Worm (Caenorhabditis elegans): Measurements from ENCODE around the gene epg-6.

The epg-6 gene

DNA sequence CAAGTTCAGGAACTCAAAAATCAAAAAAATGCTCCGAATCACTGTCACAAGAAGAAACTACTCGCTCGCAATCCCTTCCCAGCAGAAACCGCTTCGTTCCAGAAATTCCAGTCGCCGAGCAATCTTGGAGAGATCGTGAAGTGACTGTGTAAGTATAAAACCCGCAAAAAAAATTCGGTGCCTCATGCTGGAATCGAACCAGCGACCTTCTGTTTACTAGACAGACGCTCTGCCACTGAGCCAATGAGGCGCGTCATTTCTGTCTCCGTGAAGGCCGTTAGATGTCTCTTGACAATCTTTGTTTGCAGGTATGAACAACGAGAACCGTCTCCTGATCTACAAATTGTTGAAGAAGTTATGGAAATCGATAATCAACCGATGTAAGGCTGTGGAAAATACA lies 24.6 kb upstream of the epg-6 start:
- TF ChIP-seq sma-3 (GFP tag; optimal IDR thresholded peaks at IDR 0.05): peak; percentile 41
- TF ChIP-seq nhr-25 (tag; optimal IDR thresholded peaks at IDR 0.05): peak; percentile 17
- no peak for TF ChIP-seq mdl-1 (tag; optimal IDR thresholded peaks at IDR 0.05)
- TF ChIP-seq nhr-129 (tag; optimal IDR thresholded peaks at IDR 0.05): peak; percentile 73
- peak; percentile 39 for TF ChIP-seq gmeb-1 (tag; optimal IDR thresholded peaks at IDR 0.05)
- TF ChIP-seq ztf-1 (GFP tag; conservative IDR thresholded peaks at IDR 0.05): no peak
- TF ChIP-seq snpc-4 (tag; optimal IDR thresholded peaks at IDR 0.05): no peak
- TF ChIP-seq dmd-4 (tag; optimal IDR thresholded peaks at IDR 0.05): no peak
- peak; percentile 2 for TF ChIP-seq lin-13 (GFP tag; optimal IDR thresholded peaks at IDR 0.05)
- TF ChIP-seq sma-9 (GFP tag; optimal IDR thresholded peaks at IDR 0.05): peak; percentile 22
- TF ChIP-seq sma-9 (tag; optimal IDR thresholded peaks at IDR 0.05): no peak
- TF ChIP-seq lsy-2 (tag; optimal IDR thresholded peaks at IDR 0.05): peak in 1 of 2 experiments; percentile 47
- no peak for TF ChIP-seq ztf-11 (tag; optimal IDR thresholded peaks at IDR 0.05)
- TF ChIP-seq aly-2 (tag; optimal IDR thresholded peaks at IDR 0.05): no peak
- peak; percentile 12 for TF ChIP-seq unc-55 (GFP tag; optimal IDR thresholded peaks at IDR 0.05)
- TF ChIP-seq zag-1 (tag; optimal IDR thresholded peaks at IDR 0.05): no peak
- TF ChIP-seq lin-11 (tag; optimal IDR thresholded peaks at IDR 0.05): no peak
- TF ChIP-seq ztf-4 (tag; optimal IDR thresholded peaks at IDR 0.05): no peak
- peak; percentile 17 for TF ChIP-seq nhr-21 (tag; optimal IDR thresholded peaks at IDR 0.05)
- no peak for TF ChIP-seq nhr-6 (tag; optimal IDR thresholded peaks at IDR 0.05)
- TF ChIP-seq crh-2 (tag; optimal IDR thresholded peaks at IDR 0.05): no peak
- TF ChIP-seq F13H6.1 (tag; optimal IDR thresholded peaks at IDR 0.05): peak; percentile 10
- TF ChIP-seq lin-39 (tag; optimal IDR thresholded peaks at IDR 0.05): no peak
- TF ChIP-seq ama-1 (optimal IDR thresholded peaks at IDR 0.05): no peak
- peak; percentile 47 for TF ChIP-seq fos-1 (tag; optimal IDR thresholded peaks at IDR 0.05)
- peak; percentile 26 for TF ChIP-seq C34F6.9 (tag; optimal IDR thresholded peaks at IDR 0.05)
- TF ChIP-seq unc-62 (GFP tag; optimal IDR thresholded peaks at IDR 0.05): no peak
- no peak for TF ChIP-seq R02D3.7 (tag; optimal IDR thresholded peaks at IDR 0.05)
- TF ChIP-seq skn-1 (tag; optimal IDR thresholded peaks at IDR 0.05): no peak

DNA sequence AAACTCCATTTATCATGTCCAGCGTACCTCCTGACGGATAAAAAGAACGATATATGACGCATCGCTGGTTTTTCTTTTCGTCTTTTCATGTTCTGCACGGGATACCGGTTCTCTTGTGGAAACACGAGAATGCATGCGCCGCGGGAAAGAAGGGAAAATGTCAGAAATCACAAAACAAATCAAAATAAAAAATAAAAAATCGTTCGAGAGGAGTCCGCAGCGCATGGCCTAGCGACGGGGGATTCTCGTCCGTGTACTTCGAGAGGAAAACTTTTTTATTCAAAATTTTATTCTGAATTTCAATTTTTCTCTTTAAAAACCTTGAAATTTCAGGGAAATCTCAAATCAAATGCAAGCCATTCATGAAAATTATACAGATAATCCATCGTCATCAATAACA lies 21.2 kb upstream of the epg-6 start, which contains the start of the genes lron-10 and hpr-9:
Gene lron-10 (minus strand): TSS at position 162 of the 400 bp plus-strand sequence.
Gene hpr-9 (plus strand): TSS at position 344 of the 400 bp plus-strand sequence.
- peak; percentile 81 for TF ChIP-seq sma-9 (GFP tag; optimal IDR thresholded peaks at IDR 0.05)
- no peak for TF ChIP-seq sma-9 (tag; optimal IDR thresholded peaks at IDR 0.05)
- TF ChIP-seq unc-62 (GFP tag; optimal IDR thresholded peaks at IDR 0.05): no peak
- peak; percentile 70 for TF ChIP-seq Y55F3AM.14 (GFP tag; optimal IDR thresholded peaks at IDR 0.05)
- TF ChIP-seq nhr-237 (tag; optimal IDR thresholded peaks at IDR 0.05): no peak
- peak; percentile 50 for TF ChIP-seq snpc-4 (tag; optimal IDR thresholded peaks at IDR 0.05)
- TF ChIP-seq ztf-1 (GFP tag; conservative IDR thresholded peaks at IDR 0.05): no peak
- no peak for TF ChIP-seq ztf-11 (tag; optimal IDR thresholded peaks at IDR 0.05)
- TF ChIP-seq zag-1 (tag; optimal IDR thresholded peaks at IDR 0.05): no peak
- TF ChIP-seq F13H6.1 (tag; optimal IDR thresholded peaks at IDR 0.05): peak; percentile 75
- TF ChIP-seq ceh-82 (tag; optimal IDR thresholded peaks at IDR 0.05): no peak
- peak; percentile 70 for TF ChIP-seq egl-27 (tag; optimal IDR thresholded peaks at IDR 0.05)
- no peak for TF ChIP-seq nhr-23 (tag; optimal IDR thresholded peaks at IDR 0.05)
- TF ChIP-seq R02D3.7 (tag; optimal IDR thresholded peaks at IDR 0.05): no peak
- peak; percentile 31 for TF ChIP-seq nhr-129 (tag; optimal IDR thresholded peaks at IDR 0.05)
- peak; percentile 87 for TF ChIP-seq gmeb-1 (tag; optimal IDR thresholded peaks at IDR 0.05)
- TF ChIP-seq blmp-1 (tag; optimal IDR thresholded peaks at IDR 0.05; ENCODE audit: insufficient read depth): peak; percentile 46
- no peak for TF ChIP-seq elt-3 (tag; optimal IDR thresholded peaks at IDR 0.05)
- TF ChIP-seq ama-1 (optimal IDR thresholded peaks at IDR 0.05): no peak
- TF ChIP-seq lin-11 (tag; optimal IDR thresholded peaks at IDR 0.05): peak; percentile 28
- no peak for TF ChIP-seq nhr-10 (tag; optimal IDR thresholded peaks at IDR 0.05)
- no peak for TF ChIP-seq dmd-4 (tag; optimal IDR thresholded peaks at IDR 0.05)
- TF ChIP-seq lin-13 (GFP tag; optimal IDR thresholded peaks at IDR 0.05): peak; percentile 68
- peak; percentile 93 for TF ChIP-seq sma-3 (GFP tag; optimal IDR thresholded peaks at IDR 0.05)
- TF ChIP-seq ZK546.5 (tag; optimal IDR thresholded peaks at IDR 0.05): no peak
- peak; percentile 37 for TF ChIP-seq ztf-4 (tag; optimal IDR thresholded peaks at IDR 0.05)
- TF ChIP-seq nhr-12 (tag; optimal IDR thresholded peaks at IDR 0.05): no peak
- TF ChIP-seq crh-2 (tag; optimal IDR thresholded peaks at IDR 0.05): peak; percentile 73
- TF ChIP-seq sem-4 (tag; optimal IDR thresholded peaks at IDR 0.05): peak; percentile 79
- TF ChIP-seq nhr-6 (tag; optimal IDR thresholded peaks at IDR 0.05): no peak
- no peak for TF ChIP-seq mab-5 (tag; optimal IDR thresholded peaks at IDR 0.05)
- TF ChIP-seq lin-39 (tag; optimal IDR thresholded peaks at IDR 0.05): no peak
- TF ChIP-seq ceh-16 (tag; optimal IDR thresholded peaks at IDR 0.05): no peak
- TF ChIP-seq unc-55 (GFP tag; optimal IDR thresholded peaks at IDR 0.05): peak; percentile 69
- TF ChIP-seq mdl-1 (tag; optimal IDR thresholded peaks at IDR 0.05): peak in 1 of 2 experiments; percentile 1
- TF ChIP-seq peb-1 (tag; optimal IDR thresholded peaks at IDR 0.05): no peak
- no peak for TF ChIP-seq nhr-11 (tag; optimal IDR thresholded peaks at IDR 0.05)
- no peak for TF ChIP-seq unc-39 (tag; optimal IDR thresholded peaks at IDR 0.05)
- TF ChIP-seq fos-1 (tag; optimal IDR thresholded peaks at IDR 0.05): peak; percentile 70
- TF ChIP-seq aly-2 (tag; optimal IDR thresholded peaks at IDR 0.05): no peak
- TF ChIP-seq elt-1 (tag; optimal IDR thresholded peaks at IDR 0.05): no peak
- no peak for TF ChIP-seq nhr-77 (tag; optimal IDR thresholded peaks at IDR 0.05)
- peak; percentile 69 for TF ChIP-seq C34F6.9 (tag; optimal IDR thresholded peaks at IDR 0.05)
- TF ChIP-seq skn-1 (tag; optimal IDR thresholded peaks at IDR 0.05): no peak
- peak; percentile 54 to 85 for TF ChIP-seq lsy-2 (tag; optimal IDR thresholded peaks at IDR 0.05)
- TF ChIP-seq nhr-21 (tag; optimal IDR thresholded peaks at IDR 0.05): peak; percentile 89
- TF ChIP-seq alr-1 (tag; optimal IDR thresholded peaks at IDR 0.05): no peak
- peak; percentile 84 for TF ChIP-seq nhr-25 (tag; optimal IDR thresholded peaks at IDR 0.05)
- TF ChIP-seq mbf-1 (tag; optimal IDR thresholded peaks at IDR 0.05): no peak
